Fruit fly (Drosophila melanogaster) whole organism, embryonic: ENCODE data around the gene Fdh.

Experiments
- Adf1 ChIP-seq: fragments of 200-800 bp; sonication (Bioruptor generic); IDR thresholded peaks from 2 replicates; pipeline ENCODE4 v1.3.6; 2022; ENCODE audit warnings: missing biosample characterization, missing genetic modification characterization
- Atf6 ChIP-seq: fragments of 200-800 bp; sonication (Bioruptor generic); IDR thresholded peaks from 2 replicates; pipeline ENCODE4 v1.3.6; 2022; ENCODE audit warnings: missing biosample characterization, missing genetic modification characterization
- B-H2 ChIP-seq: fragments of 200-800 bp; sonication (Bioruptor generic); optimal IDR thresholded peaks from 2 replicates; lab custom pipeline; 2018; ENCODE audit warnings: missing biosample characterization, mild to moderate bottlenecking, missing genetic modification characterization
- CG10543 ChIP-seq: fragments of 200-800 bp; sonication (Bioruptor generic); optimal IDR thresholded peaks from 3 replicates; lab custom pipeline; 2017; ENCODE audit warnings: missing biosample characterization, mild to moderate bottlenecking, missing genetic modification characterization, moderate library complexity
- CG13624 ChIP-seq: fragments of 200-800 bp; sonication (Bioruptor generic); optimal IDR thresholded peaks from 2 replicates; lab custom pipeline; 2016; ENCODE audit warnings: missing biosample characterization, missing genetic modification characterization
- CG13775 ChIP-seq: fragments of 200-800 bp; sonication (Bioruptor generic); optimal IDR thresholded peaks from 3 replicates; lab custom pipeline; 2017; ENCODE audit warnings: missing biosample characterization, mild to moderate bottlenecking, missing genetic modification characterization
- CG14014 ChIP-seq: fragments of 200-800 bp; sonication (Bioruptor generic); IDR thresholded peaks from 2 replicates; pipeline ENCODE4 v1.3.6; 2022; ENCODE audit warnings: missing biosample characterization, missing genetic modification characterization
- CG14050 ChIP-seq: fragments of 200-800 bp; sonication (Bioruptor generic); IDR thresholded peaks from 3 replicates; pipeline ENCODE4 v1.3.6; 2022; ENCODE audit warnings: missing biosample characterization, missing genetic modification characterization
- CG14965 ChIP-seq: fragments of 200-800 bp; sonication (Bioruptor generic); optimal IDR thresholded peaks from 2 replicates; lab custom pipeline; 2016; ENCODE audit warnings: missing biosample characterization, missing genetic modification characterization, borderline replicate concordance
- CG15514 ChIP-seq: fragments of 200-800 bp; sonication (Bioruptor generic); optimal IDR thresholded peaks from 3 replicates; lab custom pipeline; 2017; ENCODE audit warnings: missing biosample characterization, missing genetic modification characterization, mild to moderate bottlenecking, moderate library complexity, missing genetic modification reagents
- CG17186 ChIP-seq: fragments of 200-800 bp; sonication (Bioruptor generic); optimal IDR thresholded peaks from 3 replicates; lab custom pipeline; 2017; ENCODE audit warnings: missing biosample characterization, missing genetic modification reagents, missing genetic modification characterization
- CG1792 ChIP-seq: fragments of 200-800 bp; sonication (Bioruptor generic); optimal IDR thresholded peaks from 2 replicates; lab custom pipeline; 2016; ENCODE audit warnings: missing biosample characterization, missing genetic modification characterization
- CG18764 ChIP-seq: fragments of 200-800 bp; sonication (Bioruptor generic); optimal IDR thresholded peaks from 3 replicates; lab custom pipeline; 2016; ENCODE audit warnings: missing biosample characterization, missing genetic modification characterization
- CG2116 ChIP-seq: fragments of 200-800 bp; sonication (Bioruptor generic); optimal IDR thresholded peaks from 3 replicates; lab custom pipeline; 2018; ENCODE audit warnings: missing biosample characterization, mild to moderate bottlenecking, missing genetic modification characterization
- CG2120 ChIP-seq: fragments of 200-800 bp; sonication (Bioruptor generic); optimal IDR thresholded peaks from 3 replicates; lab custom pipeline; 2016; ENCODE audit warnings: missing biosample characterization, missing genetic modification characterization
- CG3065 ChIP-seq: fragments of 200-800 bp; sonication (Bioruptor generic); optimal IDR thresholded peaks from 2 replicates; lab custom pipeline; 2016; ENCODE audit warnings: missing biosample characterization, missing genetic modification characterization
- CG4424 ChIP-seq: fragments of 200-800 bp; sonication (Bioruptor generic); optimal IDR thresholded peaks from 3 replicates; lab custom pipeline; 2016; ENCODE audit warnings: missing biosample characterization, missing genetic modification characterization
- CG6765 ChIP-seq: fragments of 200-800 bp; sonication (Bioruptor generic); optimal IDR thresholded peaks from 3 replicates; lab custom pipeline; 2017; ENCODE audit warnings: missing biosample characterization, mild to moderate bottlenecking, missing genetic modification characterization
- CG7987 ChIP-seq: fragments of 200-800 bp; sonication (Bioruptor generic); optimal IDR thresholded peaks from 2 replicates; lab custom pipeline; 2018; ENCODE audit warnings: missing biosample characterization, mild to moderate bottlenecking, missing genetic modification characterization, moderate library complexity
- CG9932 ChIP-seq: fragments of 200-800 bp; sonication (Bioruptor generic); IDR thresholded peaks from 2 replicates; pipeline ENCODE4 v1.3.6; 2022; ENCODE audit warnings: missing biosample characterization, missing genetic modification characterization
- Gsc ChIP-seq: fragments of 200-800 bp; sonication (Bioruptor generic); IDR thresholded peaks from 2 replicates; pipeline ENCODE4 v1.3.6; 2022; ENCODE audit warnings: missing biosample characterization, missing genetic modification characterization
- H15 ChIP-seq: fragments of 200-800 bp; sonication (Bioruptor generic); IDR thresholded peaks from 3 replicates; pipeline ENCODE4 v1.3.6; 2022; ENCODE audit warnings: missing biosample characterization, missing genetic modification characterization
- HLH4C ChIP-seq: fragments of 200-800 bp; sonication (Bioruptor generic); IDR thresholded peaks from 3 replicates; pipeline ENCODE4 v1.3.6; 2022; ENCODE audit warnings: missing biosample characterization, missing genetic modification characterization; ENCODE audit not compliant: partially characterized antibody
- Neu2 ChIP-seq: fragments of 200-800 bp; sonication (Bioruptor generic); optimal IDR thresholded peaks from 3 replicates; lab custom pipeline; 2016; ENCODE audit warnings: missing biosample characterization, missing genetic modification characterization, borderline replicate concordance
- NfI ChIP-seq: fragments of 200-800 bp; sonication (Bioruptor generic); optimal IDR thresholded peaks from 3 replicates; lab custom pipeline; 2018; ENCODE audit warnings: missing biosample characterization, mild to moderate bottlenecking, missing genetic modification characterization, moderate library complexity
- Opbp ChIP-seq: fragments of 200-800 bp; sonication (Bioruptor generic); IDR thresholded peaks from 3 replicates; pipeline ENCODE4 v1.3.6; 2022; ENCODE audit warnings: missing biosample characterization, missing genetic modification characterization; ENCODE audit not compliant: partially characterized antibody
- PHDP ChIP-seq: fragments of 200-800 bp; sonication (Bioruptor generic); optimal IDR thresholded peaks from 3 replicates; lab custom pipeline; 2018; ENCODE audit warnings: missing biosample characterization, mild to moderate bottlenecking, missing genetic modification characterization, moderate library complexity
- Rfx ChIP-seq: fragments of 200-800 bp; sonication (Bioruptor generic); IDR thresholded peaks from 2 replicates; pipeline ENCODE4 v1.3.6; 2022; ENCODE audit warnings: missing biosample characterization, missing genetic modification characterization
- ap ChIP-seq: fragments of 200-800 bp; sonication (Bioruptor generic); IDR thresholded peaks from 2 replicates; pipeline ENCODE4 v1.3.6; 2022; ENCODE audit warnings: missing biosample characterization, missing genetic modification characterization
- bsh ChIP-seq, 2 experiments: fragments of 200-800 bp; sonication (Bioruptor generic); optimal IDR thresholded peaks; 2 replicates each; lab custom pipeline; 2017 to 2018; ENCODE audit warnings: mild to moderate bottlenecking in 2 of 2, missing biosample characterization in 2 of 2, missing genetic modification characterization in 2 of 2, moderate library complexity in 1 of 2
- fd96Cb ChIP-seq: fragments of 200-800 bp; sonication (Bioruptor generic); optimal IDR thresholded peaks from 2 replicates; lab custom pipeline; 2018; ENCODE audit warnings: missing biosample characterization, mild to moderate bottlenecking, missing genetic modification characterization, moderate library complexity
- ftz-f1 ChIP-seq: fragments of 200-800 bp; sonication (Bioruptor generic); optimal IDR thresholded peaks from 2 replicates; lab custom pipeline; 2016; ENCODE audit warnings: missing biosample characterization, missing genetic modification characterization
- grau ChIP-seq: fragments of 200-800 bp; optimal IDR thresholded peaks from 3 replicates; lab custom pipeline; 2019; ENCODE audit warnings: missing biosample characterization, mild to moderate bottlenecking, missing genetic modification characterization, moderate library complexity
- hbn ChIP-seq: fragments of 200-800 bp; sonication (Bioruptor generic); IDR thresholded peaks from 2 replicates; pipeline ENCODE4 v1.3.6; 2022; ENCODE audit warnings: missing biosample characterization, missing genetic modification characterization; ENCODE audit not compliant: partially characterized antibody
- kay ChIP-seq: fragments of 200-800 bp; sonication (Bioruptor generic); optimal IDR thresholded peaks from 2 replicates; lab custom pipeline; 2016; ENCODE audit warnings: missing biosample characterization, missing genetic modification characterization
- ken ChIP-seq: fragments of 200-800 bp; sonication (Bioruptor generic); IDR thresholded peaks from 3 replicates; pipeline ENCODE4 v1.3.6; 2022; ENCODE audit warnings: missing biosample characterization, missing genetic modification characterization
- kni ChIP-seq: fragments of 200-800 bp; sonication (Bioruptor generic); optimal IDR thresholded peaks from 3 replicates; lab custom pipeline; 2017; ENCODE audit warnings: mild to moderate bottlenecking, missing biosample characterization, missing genetic modification reagents, missing genetic modification characterization
- knrl ChIP-seq: fragments of 200-800 bp; sonication (Bioruptor generic); IDR thresholded peaks from 3 replicates; pipeline ENCODE4 v1.3.6; 2022; ENCODE audit warnings: missing biosample characterization, missing genetic modification characterization; ENCODE audit not compliant: partially characterized antibody
- lilli ChIP-seq: fragments of 200-800 bp; sonication (Bioruptor generic); optimal IDR thresholded peaks from 3 replicates; lab custom pipeline; 2016; ENCODE audit warnings: missing biosample characterization, missing genetic modification characterization
- seq ChIP-seq: fragments of 200-800 bp; sonication (Bioruptor generic); IDR thresholded peaks from 2 replicates; pipeline ENCODE4 v1.3.6; 2022; ENCODE audit warnings: missing biosample characterization, missing genetic modification characterization
- so ChIP-seq: fragments of 200-800 bp; sonication (Bioruptor generic); IDR thresholded peaks from 3 replicates; pipeline ENCODE4 v1.3.6; 2022; ENCODE audit warnings: missing biosample characterization, missing genetic modification characterization
- sob ChIP-seq: fragments of 200-800 bp; sonication (Bioruptor generic); IDR thresholded peaks from 2 replicates; pipeline ENCODE4 v1.3.6; 2022; ENCODE audit warnings: missing biosample characterization, missing genetic modification characterization
- sr ChIP-seq: fragments of 200-800 bp; sonication (Bioruptor generic); IDR thresholded peaks from 3 replicates; pipeline ENCODE4 v1.3.6; 2022; ENCODE audit warnings: missing biosample characterization, missing genetic modification characterization
- ssp ChIP-seq: fragments of 200-800 bp; sonication (Bioruptor generic); IDR thresholded peaks from 2 replicates; pipeline ENCODE4 v1.3.6; 2022; ENCODE audit warnings: missing biosample characterization, missing genetic modification characterization
- trem ChIP-seq: fragments of 200-800 bp; optimal IDR thresholded peaks from 3 replicates; lab custom pipeline; 2019; ENCODE audit warnings: missing biosample characterization, mild to moderate bottlenecking, missing genetic modification characterization, moderate library complexity
- vvl ChIP-seq: fragments of 200-800 bp; sonication (Bioruptor generic); IDR thresholded peaks from 2 replicates; pipeline ENCODE4 v1.3.6; 2022; ENCODE audit warnings: missing biosample characterization, missing genetic modification characterization
- yki ChIP-seq: fragments of >200 bp; optimal IDR thresholded peaks from 3 replicates; lab custom pipeline; 2018
- zen2 ChIP-seq: fragments of 200-800 bp; sonication (Bioruptor generic); IDR thresholded peaks from 3 replicates; pipeline ENCODE4 v1.3.6; 2022; ENCODE audit warnings: missing biosample characterization, missing genetic modification characterization; ENCODE audit not compliant: partially characterized antibody

Gene Fdh

dm6 chr3R:10875515-10876434 is 3.6 kb upstream of the Fdh start, which contains the start of gene Sodh2 (continued):
- peak in 1 of 2 experiments; percentile 69 for TF ChIP-seq bsh (GFP tag; optimal IDR thresholded peaks at IDR 0.05; lab: Kevin White, UChicago)
- peak; percentile 92 for TF ChIP-seq CG2120
- TF ChIP-seq CG18764: peak; percentile 61
- peak; percentile 78 for TF ChIP-seq Atf6 (GFP tag; lab: Robert Waterston, UW)
- peak; percentile 95 for TF ChIP-seq grau (tag; lab: Kevin White, UChicago)
- peak; percentile 85 for TF ChIP-seq B-H2 (GFP tag; lab: Kevin White, UChicago)
- TF ChIP-seq trem: peak; percentile 44
- peak; percentile 32 for TF ChIP-seq CG14050 (GFP tag; lab: Robert Waterston, UW)
- peak; percentile 52 for TF ChIP-seq CG4424
- peak; percentile 86 for TF ChIP-seq CG6765
- TF ChIP-seq knrl (GFP tag; lab: Robert Waterston, UW): no peak
- TF ChIP-seq sob (GFP tag; lab: Robert Waterston, UW): peak; percentile 81
- TF ChIP-seq sr (GFP tag; lab: Robert Waterston, UW): peak; percentile 90
- TF ChIP-seq Adf1 (GFP tag; lab: Robert Waterston, UW): peak; percentile 59; the same call in 1 of the 2 replicates
- no peak for TF ChIP-seq CG14965 (GFP tag; lab: Kevin White, UChicago)
- peak; percentile 94 for TF ChIP-seq Rfx (GFP tag; lab: Robert Waterston, UW)
- no peak for TF ChIP-seq yki (lab: Kevin White, UChicago)
- TF ChIP-seq CG15514: peak; percentile 85
- TF ChIP-seq so: peak; percentile 23; the same call in 1 of the 3 replicates
- TF ChIP-seq CG14014 (GFP tag; lab: Robert Waterston, UW): peak; percentile 71
- TF ChIP-seq hbn (GFP tag; lab: Robert Waterston, UW): no peak
- TF ChIP-seq Opbp (GFP tag; lab: Robert Waterston, UW): no peak
- TF ChIP-seq fd96Cb (tag; lab: Kevin White, UChicago): peak; percentile 39
- TF ChIP-seq ap (GFP tag; lab: Robert Waterston, UW): peak; percentile 32; the same call in 1 of the 2 replicates
- TF ChIP-seq CG7987 (GFP tag; lab: Kevin White, UChicago): peak; percentile 91
- peak; percentile 74 for TF ChIP-seq seq (GFP tag; lab: Robert Waterston, UW)
- no peak for TF ChIP-seq kay (GFP tag; lab: Kevin White, UChicago)
- TF ChIP-seq lilli: peak; percentile 83
- peak; percentile 37 for TF ChIP-seq CG13624 (GFP tag; lab: Kevin White, UChicago)
- peak; percentile 18 for TF ChIP-seq kni
- no peak for TF ChIP-seq ftz-f1 (GFP tag; lab: Kevin White, UChicago)
- no peak for TF ChIP-seq HLH4C (GFP tag; lab: Robert Waterston, UW)
- peak; percentile 63 for TF ChIP-seq CG13775 (GFP tag; lab: Kevin White, UChicago)
- TF ChIP-seq CG3065: peak; percentile 44
- peak; percentile 68 for TF ChIP-seq CG1792
- peak; percentile 79 for TF ChIP-seq vvl (GFP tag; lab: Robert Waterston, UW)
- peak; percentile 54 for TF ChIP-seq CG2116 (GFP tag; lab: Kevin White, UChicago)
- TF ChIP-seq H15 (GFP tag; lab: Robert Waterston, UW): peak; percentile 61
- peak; percentile 86 for TF ChIP-seq CG9932
- no peak for TF ChIP-seq zen2 (GFP tag; lab: Robert Waterston, UW)
- 0 out of 2 replicates have a peak, but pooled peaks have one; percentile 13 for TF ChIP-seq ssp (GFP tag; lab: Robert Waterston, UW)
- peak; percentile 60 for TF ChIP-seq NfI (GFP tag; lab: Kevin White, UChicago)
- TF ChIP-seq PHDP (tag; lab: Kevin White, UChicago): peak; percentile 79
- TF ChIP-seq Neu2 (GFP tag; lab: Kevin White, UChicago): no peak
- TF ChIP-seq Gsc (GFP tag; lab: Robert Waterston, UW): 0 out of 2 replicates have a peak, but pooled peaks have one; percentile 19
- no peak for TF ChIP-seq CG17186 (GFP tag; lab: Kevin White, UChicago)
- TF ChIP-seq ken (GFP tag; lab: Robert Waterston, UW): peak; percentile 73
- TF ChIP-seq CG10543 (GFP tag; lab: Kevin White, UChicago): peak; percentile 93
